Worm (Caenorhabditis elegans) whole organism, L4 larva: ENCODE results near the gene oat-1.

Experiments used
- D1046.2 ChIP-seq: fragments of 200-800 bp; sonication (Bioruptor generic); IDR thresholded peaks from 2 replicates; pipeline ENCODE4 v1.3.6; 2022; ENCODE audit warnings: missing genetic modification characterization, missing compliant biosample characterization
- F10B5.3 ChIP-seq: sonication (generic microtip); optimal IDR thresholded peaks from 2 replicates; lab custom pipeline; 2016; ENCODE audit warnings: mild to moderate bottlenecking, missing genetic modification characterization, missing compliant biosample characterization
- F44E2.7 ChIP-seq: fragments of 200-800 bp; sonication (Bioruptor generic); IDR thresholded peaks from 2 replicates; pipeline ENCODE4 v2.1.2; 2022; ENCODE audit warnings: missing genetic modification characterization, missing compliant biosample characterization
- R02D3.7 ChIP-seq: fragments of 150-350 bp; sonication (generic microtip); optimal IDR thresholded peaks from 3 replicates; lab custom pipeline; 2014; ENCODE audit warnings: missing biosample characterization, missing genetic modification characterization
- T26A8.4 ChIP-seq: fragments of 200-800 bp; sonication (Bioruptor generic); IDR thresholded peaks from 2 replicates; pipeline ENCODE4 v1.3.6; 2022; ENCODE audit warnings: missing genetic modification characterization, missing compliant biosample characterization
- Y5F2A.4 ChIP-seq: fragments of 200-800 bp; sonication (Bioruptor generic); optimal IDR thresholded peaks from 2 replicates; lab custom pipeline; 2018; ENCODE audit warnings: mild to moderate bottlenecking, missing genetic modification characterization, missing compliant biosample characterization
- Y75B8A.6 ChIP-seq: fragments of 200-800 bp; sonication (Bioruptor generic); IDR thresholded peaks from 2 replicates; pipeline ENCODE4 v1.3.6; 2022; ENCODE audit warnings: missing genetic modification reagents, missing genetic modification characterization, missing compliant biosample characterization
- ZK337.2 ChIP-seq: fragments of 200-800 bp; sonication (Bioruptor generic); IDR thresholded peaks from 2 replicates; pipeline ENCODE4 v1.3.6; 2022; ENCODE audit warnings: missing genetic modification reagents, missing genetic modification characterization, missing compliant biosample characterization
- aly-2 ChIP-seq: sonication (generic microtip); optimal IDR thresholded peaks from 2 replicates; lab custom pipeline; 2018; ENCODE audit warnings: missing biosample characterization, missing genetic modification characterization
- ama-1 ChIP-seq: fragments of 150-350 bp; optimal IDR thresholded peaks from 2 replicates; lab custom pipeline; 2014; ENCODE audit warnings: inconsistent platforms, mixed read lengths
- arid-1 ChIP-seq: fragments of 200-800 bp; sonication (Bioruptor generic); conservative IDR thresholded peaks from 2 replicates; pipeline ENCODE4 v1.3.6; 2022; ENCODE audit warnings: missing genetic modification reagents, missing genetic modification characterization, missing compliant biosample characterization
- attf-4 ChIP-seq: sonication (generic microtip); optimal IDR thresholded peaks from 3 replicates; lab custom pipeline; 2017; ENCODE audit warnings: missing biosample characterization, missing genetic modification characterization
- ceh-20 ChIP-seq: fragments of 200-800 bp; sonication (Bioruptor generic); IDR thresholded peaks from 2 replicates; pipeline ENCODE4 v1.3.6; 2022; ENCODE audit warnings: missing genetic modification reagents, missing genetic modification characterization, missing compliant biosample characterization
- ceh-28 ChIP-seq: fragments of 150-350 bp; optimal IDR thresholded peaks from 2 replicates; lab custom pipeline; 2014; ENCODE audit warnings: missing biosample characterization, missing genetic modification reagents, missing genetic modification characterization
- ceh-44 ChIP-seq: fragments of 200-800 bp; sonication (Bioruptor generic); IDR thresholded peaks from 2 replicates; pipeline ENCODE4 v1.3.6; 2022; ENCODE audit warnings: missing genetic modification reagents, missing genetic modification characterization, missing compliant biosample characterization
- ceh-62 ChIP-seq: sonication (generic microtip); optimal IDR thresholded peaks from 2 replicates; lab custom pipeline; 2017; ENCODE audit warnings: missing biosample characterization, missing genetic modification characterization
- ceh-82 ChIP-seq: sonication (generic microtip); optimal IDR thresholded peaks from 2 replicates; lab custom pipeline; 2017; ENCODE audit warnings: missing biosample characterization, missing genetic modification characterization
- ctbp-1 ChIP-seq: fragments of 200-800 bp; sonication (Bioruptor generic); IDR thresholded peaks from 2 replicates; pipeline ENCODE4 v1.3.6; 2022; ENCODE audit warnings: missing genetic modification reagents, missing genetic modification characterization, missing compliant biosample characterization
- dmd-6 ChIP-seq: fragments of 200-800 bp; sonication (Bioruptor generic); IDR thresholded peaks from 2 replicates; pipeline ENCODE4 v1.3.6; 2022; ENCODE audit warnings: missing genetic modification reagents, missing genetic modification characterization, missing compliant biosample characterization
- dmd-8 ChIP-seq: fragments of 200-800 bp; sonication (Bioruptor generic); IDR thresholded peaks from 2 replicates; pipeline ENCODE4 v1.3.6; 2022; ENCODE audit warnings: missing genetic modification characterization, missing compliant biosample characterization
- dmd-9 ChIP-seq: fragments of 200-800 bp; sonication (Bioruptor generic); IDR thresholded peaks from 2 replicates; pipeline ENCODE4 v1.3.6; 2022; ENCODE audit warnings: missing genetic modification reagents, missing genetic modification characterization, missing compliant biosample characterization
- egl-27 ChIP-seq: sonication (generic microtip); optimal IDR thresholded peaks from 3 replicates; lab custom pipeline; 2017; ENCODE audit warnings: missing biosample characterization, missing genetic modification reagents, missing genetic modification characterization
- egl-43 ChIP-seq: fragments of 200-800 bp; sonication (Bioruptor generic); IDR thresholded peaks from 2 replicates; pipeline ENCODE4 v1.3.6; 2022; ENCODE audit warnings: missing genetic modification reagents, missing genetic modification characterization, missing compliant biosample characterization
- fkh-10 ChIP-seq: fragments of 150-350 bp; optimal IDR thresholded peaks from 2 replicates; lab custom pipeline; 2014; ENCODE audit warnings: missing biosample characterization, missing genetic modification reagents, missing genetic modification characterization
- gei-8 ChIP-seq: fragments of 200-800 bp; sonication (Bioruptor generic); optimal IDR thresholded peaks from 2 replicates; lab custom pipeline; 2018; ENCODE audit warnings: mild to moderate bottlenecking, missing genetic modification characterization, missing compliant biosample characterization
- hif-1 ChIP-seq, 2 experiments: sonication (generic microtip); optimal IDR thresholded peaks; 2 replicates each; lab custom pipeline; 2016 to 2017; ENCODE audit warnings: missing compliant biosample characterization in 2 of 2, missing genetic modification characterization in 2 of 2, missing genetic modification reagents in 2 of 2, missing genotype in 2 of 2, mild to moderate bottlenecking in 1 of 2
- hlh-11 ChIP-seq: fragments of 200-800 bp; sonication (Bioruptor generic); optimal IDR thresholded peaks from 2 replicates; lab custom pipeline; 2018; ENCODE audit warnings: mild to moderate bottlenecking, missing genetic modification characterization, missing compliant biosample characterization
- jun-1 ChIP-seq: fragments of 150-350 bp; optimal IDR thresholded peaks from 2 replicates; lab custom pipeline; 2014; ENCODE audit warnings: missing biosample characterization, missing genetic modification reagents, missing genetic modification characterization
- lin-13 ChIP-seq: fragments of 150-350 bp; optimal IDR thresholded peaks from 2 replicates; lab custom pipeline; 2014; ENCODE audit warnings: missing biosample characterization, missing genetic modification reagents, missing genetic modification characterization
- lir-3 ChIP-seq: sonication (generic microtip); optimal IDR thresholded peaks from 2 replicates; lab custom pipeline; 2016; ENCODE audit warnings: mild to moderate bottlenecking, missing genetic modification characterization, missing compliant biosample characterization
- lsy-2 ChIP-seq, 2 experiments: fragments of 150-350 bp in 1 of 2; sonication (generic microtip) in 1 of 2; optimal IDR thresholded peaks; 2 replicates each; lab custom pipeline; 2014 to 2017; ENCODE audit warnings: missing biosample characterization in 2 of 2, missing genetic modification characterization in 2 of 2
- madf-9 ChIP-seq: fragments of 200-800 bp; sonication (Bioruptor generic); conservative IDR thresholded peaks from 2 replicates; pipeline ENCODE4 v1.3.6; 2022; ENCODE audit warnings: missing genetic modification reagents, missing genetic modification characterization, missing compliant biosample characterization
- mdl-1 ChIP-seq, 2 experiments: fragments of 150-350 bp in 1 of 2; sonication (generic microtip) in 1 of 2; optimal IDR thresholded peaks; 2 replicates each; lab custom pipeline; 2014 to 2017; ENCODE audit warnings: missing biosample characterization in 2 of 2, missing genetic modification characterization in 2 of 2
- mdt-29 ChIP-seq: fragments of 200-800 bp; sonication (Bioruptor generic); IDR thresholded peaks from 2 replicates; pipeline ENCODE4 v1.3.6; 2022; ENCODE audit warnings: missing genetic modification reagents, missing genetic modification characterization, missing compliant biosample characterization
- mep-1 ChIP-seq: fragments of 150-350 bp; sonication (generic microtip); optimal IDR thresholded peaks from 3 replicates; lab custom pipeline; 2014; ENCODE audit warnings: missing biosample characterization, missing genetic modification characterization
- mes-2 ChIP-seq: sonication (generic microtip); optimal IDR thresholded peaks from 2 replicates; lab custom pipeline; 2016; ENCODE audit warnings: missing genotype, mild to moderate bottlenecking, missing genetic modification characterization, missing compliant biosample characterization; ENCODE audit not compliant: poor library complexity, severe bottlenecking
- nhr-11 ChIP-seq: fragments of 150-350 bp; optimal IDR thresholded peaks from 2 replicates; lab custom pipeline; 2014; ENCODE audit warnings: missing biosample characterization, missing genetic modification characterization
- nhr-237 ChIP-seq: sonication (generic microtip); optimal IDR thresholded peaks from 2 replicates; lab custom pipeline; 2017; ENCODE audit warnings: missing biosample characterization, missing genetic modification characterization
- nhr-25 ChIP-seq: sonication (generic microtip); optimal IDR thresholded peaks from 2 replicates; lab custom pipeline; 2017; ENCODE audit warnings: missing genetic modification characterization, mild to moderate bottlenecking, missing compliant biosample characterization, antibody characterized with exemption, moderate library complexity, borderline replicate concordance; ENCODE audit not compliant: insufficient read depth
- nhr-28 ChIP-seq: fragments of 150-350 bp; optimal IDR thresholded peaks from 2 replicates; lab custom pipeline; 2014; ENCODE audit warnings: missing biosample characterization, missing genetic modification characterization
- nhr-41 ChIP-seq: fragments of 200-800 bp; sonication (Bioruptor generic); IDR thresholded peaks from 2 replicates; pipeline ENCODE4 v1.3.6; 2022; ENCODE audit warnings: missing genetic modification reagents, missing genetic modification characterization, missing compliant biosample characterization
- nhr-42 ChIP-seq: fragments of 200-800 bp; sonication (Bioruptor generic); IDR thresholded peaks from 2 replicates; pipeline ENCODE4 v1.3.6; 2022; ENCODE audit warnings: missing genetic modification characterization, missing compliant biosample characterization
- nhr-76 ChIP-seq: fragments of 150-350 bp; optimal IDR thresholded peaks from 2 replicates; lab custom pipeline; 2014; ENCODE audit warnings: missing biosample characterization, missing genetic modification characterization
- skn-1 ChIP-seq: fragments of 150-350 bp; optimal IDR thresholded peaks from 2 replicates; lab custom pipeline; 2014; ENCODE audit warnings: missing biosample characterization, missing genetic modification characterization
- tra-1 ChIP-seq: fragments of 200-800 bp; sonication (Bioruptor generic); IDR thresholded peaks from 2 replicates; pipeline ENCODE4 v1.3.6; 2022; ENCODE audit warnings: missing genetic modification reagents, missing genetic modification characterization, missing compliant biosample characterization
- unc-130 ChIP-seq: sonication (generic microtip); optimal IDR thresholded peaks from 2 replicates; lab custom pipeline; 2016; ENCODE audit warnings: missing genetic modification reagents, missing genetic modification characterization, missing compliant biosample characterization
- unc-39 ChIP-seq: sonication (generic microtip); optimal IDR thresholded peaks from 2 replicates; lab custom pipeline; 2017; ENCODE audit warnings: missing biosample characterization, missing genetic modification characterization
- unc-62 ChIP-seq, 3 experiments: fragments of 150-350 bp in 1 of 3; sonication (generic microtip); optimal IDR thresholded peaks in 2 of 3; peaks in 1 of 3; 1 replicate in 1 of 3; 2 replicates in 2 of 3; lab custom pipeline; 2014 to 2017; ENCODE audit warnings: missing biosample characterization in 3 of 3, missing genetic modification characterization in 3 of 3, missing genetic modification reagents in 3 of 3, missing genotype in 1 of 3
- zag-1 ChIP-seq: fragments of 150-350 bp; optimal IDR thresholded peaks from 2 replicates; lab custom pipeline; 2014; ENCODE audit warnings: missing biosample characterization, missing genetic modification characterization
- zfp-2 ChIP-seq: sonication (generic microtip); optimal IDR thresholded peaks from 2 replicates; lab custom pipeline; 2016; ENCODE audit warnings: mild to moderate bottlenecking, missing genetic modification characterization, missing compliant biosample characterization
- ztf-11 ChIP-seq: fragments of 150-350 bp; optimal IDR thresholded peaks from 2 replicates; lab custom pipeline; 2014; ENCODE audit warnings: missing biosample characterization, missing genetic modification characterization

The oat-1 gene

ce11 chrIV:8428492-8428891 is 43.9 kb downstream of the oat-1 start (continued):
- TF ChIP-seq Y75B8A.6 (GFP tag; lab: Robert Waterston, UW) (peak; percentile 62; the same call in 1 of the 2 replicates), nhr-25 (tag; lab: Kevin White, UChicago) (no peak), T26A8.4 (no peak), ceh-20 (GFP tag; lab: Robert Waterston, UW) (peak; percentile 73; the same call in 1 of the 2 replicates), arid-1 (GFP tag; lab: Robert Waterston, UW) (peak; percentile 88), mdl-1 (tag; optimal IDR thresholded peaks at IDR 0.05; lab: Kevin White, UChicago) (peak; percentile 11 to 25), madf-9 (no peak; the same call in 1 of the 2 replicates), R02D3.7 (tag; lab: Kevin White, UChicago) (no peak), zag-1 (tag; lab: Kevin White, UChicago) (no peak), dmd-8 (0 out of 2 replicates have a peak, but pooled peaks have one; percentile 28), lsy-2 (tag; optimal IDR thresholded peaks at IDR 0.05; lab: Kevin White, UChicago) (peak; percentile 46 to 88), lin-13 (GFP tag; lab: Kevin White, UChicago) (peak; percentile 78), attf-4 (no peak), dmd-6 (GFP tag; lab: Robert Waterston, UW) (peak; percentile 83), ceh-44 (GFP tag; lab: Robert Waterston, UW) (peak; percentile 100), ztf-11 (no peak), lir-3 (tag; lab: Kevin White, UChicago) (no peak), skn-1 (tag; lab: Kevin White, UChicago) (no peak), D1046.2 (GFP tag; lab: Robert Waterston, UW) (no peak), mdt-29 (GFP tag; lab: Robert Waterston, UW) (peak; percentile 73; the same call in 1 of the 2 replicates), ceh-82 (tag; lab: Kevin White, UChicago) (no peak), gei-8 (GFP tag; lab: Kevin White, UChicago) (no peak), hlh-11 (peak; percentile 92), nhr-28 (tag; lab: Kevin White, UChicago) (peak; percentile 88), fkh-10 (GFP tag; lab: Kevin White, UChicago) (peak; percentile 17), dmd-9 (peak; percentile 59; the same call in 1 of the 2 replicates), mep-1 (tag; lab: Kevin White, UChicago) (no peak), ama-1 (lab: Kevin White, UChicago) (peak; percentile 98), Y5F2A.4 (GFP tag; lab: Kevin White, UChicago) (no peak), F44E2.7 (no peak), ceh-62 (tag; lab: Kevin White, UChicago) (no peak), tra-1 (GFP tag; lab: Robert Waterston, UW) (peak; percentile 59), jun-1 (peak; percentile 38), zfp-2 (tag; lab: Kevin White, UChicago) (peak; percentile 41), nhr-237 (tag; lab: Kevin White, UChicago) (no peak), ZK337.2 (GFP tag; lab: Robert Waterston, UW) (no peak), nhr-42 (GFP tag; lab: Robert Waterston, UW) (no peak; the same call in none of the 2 replicates), ceh-28 (tag; lab: Kevin White, UChicago) (no peak), egl-27 (no peak), nhr-11 (tag; lab: Kevin White, UChicago) (peak; percentile 69), mes-2 (peak; percentile 87), F10B5.3 (tag; lab: Kevin White, UChicago) (peak; percentile 86), egl-43 (no peak; the same call in 1 of the 2 replicates), hif-1 (tag; optimal IDR thresholded peaks at IDR 0.05; lab: Kevin White, UChicago) (peak; percentile 26 to 60), unc-130 (peak; percentile 90), ctbp-1 (GFP tag; lab: Robert Waterston, UW) (no peak), nhr-41 (GFP tag; lab: Robert Waterston, UW) (no peak), aly-2 (tag; lab: Kevin White, UChicago) (no peak), unc-62 (GFP tag; optimal IDR thresholded peaks at IDR 0.05 in 1 of 2; lab: Kevin White, UChicago) (peak in 1 of 2 experiments; percentile 79), unc-62 (tag; optimal IDR thresholded peaks at IDR 0.05; lab: Kevin White, UChicago) (no peak), unc-39 (tag; lab: Kevin White, UChicago) (no peak), nhr-76 (tag; lab: Kevin White, UChicago) (no peak)
